Fruit fly (Drosophila melanogaster): ENCODE data around the gene bnk.
A peak's percentile ranks its signal among the peaks of the same experiment; 100 is the strongest.

The bnk gene

DNA sequence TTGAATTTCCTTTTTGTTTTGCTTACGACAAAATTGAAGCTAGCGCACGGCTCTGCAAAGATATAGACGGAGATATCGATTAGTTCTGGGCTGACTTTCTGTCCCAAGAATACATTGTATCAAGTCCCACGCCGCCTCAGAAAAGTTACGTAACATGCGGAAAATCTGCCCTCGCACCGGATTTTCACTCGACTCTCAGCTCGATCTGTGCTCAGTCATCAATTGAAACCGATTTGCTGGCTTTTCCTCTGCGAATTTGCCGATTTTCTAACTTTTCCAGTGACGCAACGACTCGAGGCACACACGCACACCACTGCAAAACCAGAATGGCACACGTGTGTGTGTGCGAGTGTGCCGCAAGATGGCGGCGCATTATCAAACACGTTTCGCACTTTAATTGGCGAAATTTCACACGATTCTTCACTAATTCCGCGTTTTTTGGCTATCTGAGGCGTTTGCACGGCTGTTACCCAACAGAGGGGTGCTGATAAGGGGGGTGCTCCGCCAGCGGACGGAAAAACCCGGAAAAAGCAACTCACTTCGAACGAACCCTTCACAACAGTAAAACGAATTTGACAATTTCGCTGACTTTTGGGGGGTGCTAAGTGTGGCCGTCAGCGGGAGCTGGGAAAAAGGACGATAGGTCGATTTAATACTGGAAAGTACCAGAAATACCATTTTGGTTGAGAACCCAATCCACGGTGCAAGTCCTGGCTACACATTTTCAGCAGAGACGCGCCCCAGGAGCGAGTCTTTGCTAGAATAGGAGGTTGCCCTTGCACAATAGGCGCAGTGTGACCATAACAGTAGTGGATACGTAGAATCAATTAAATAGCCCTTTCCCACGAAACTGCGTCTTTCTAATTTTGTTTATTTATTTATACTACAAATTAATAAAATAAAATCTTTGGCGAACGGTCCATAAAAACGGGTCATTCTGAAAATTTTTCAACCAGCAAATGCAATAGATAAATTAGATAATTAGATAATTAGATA lies 26.1 kb downstream of the bnk start, which contains the start of gene ATPsynC (continued):
- peak; percentile 91 for TF ChIP-seq YL-1 (GFP tag; optimal IDR thresholded peaks at IDR 0.05)
- TF ChIP-seq stc (GFP tag; IDR thresholded peaks at IDR 0.05), result no peak
- no peak for TF ChIP-seq CG3726 (GFP tag; IDR thresholded peaks at IDR 0.05)
- peak; percentile 64 for TF ChIP-seq kni (GFP tag; optimal IDR thresholded peaks at IDR 0.05)
- TF ChIP-seq row (GFP tag; IDR thresholded peaks at IDR 0.05), result no peak
- peak; percentile 63 for TF ChIP-seq ash1 (GFP tag; optimal IDR thresholded peaks at IDR 0.05)
- TF ChIP-seq Taf1 (GFP tag; IDR thresholded peaks at IDR 0.05), result no peak
- TF ChIP-seq Sox100B (GFP tag; optimal IDR thresholded peaks at IDR 0.05), result no peak
- TF ChIP-seq CG17802 (tag; optimal IDR thresholded peaks at IDR 0.05), result peak; percentile 78
- TF ChIP-seq Spps (tag; optimal IDR thresholded peaks at IDR 0.05), result no peak
- TF ChIP-seq Lim3 (GFP tag; IDR thresholded peaks at IDR 0.05), result no peak
- TF ChIP-seq al (GFP tag; IDR thresholded peaks at IDR 0.05), result no peak
- TF ChIP-seq nerfin-1 (tag; optimal IDR thresholded peaks at IDR 0.05), result peak; percentile 77
- no peak for TF ChIP-seq CG7271 (tag; optimal IDR thresholded peaks at IDR 0.05)
- peak; percentile 39 for TF ChIP-seq dm (GFP tag; optimal IDR thresholded peaks at IDR 0.05)
- TF ChIP-seq CG34376 (GFP tag; optimal IDR thresholded peaks at IDR 0.05), result peak; percentile 82
- TF ChIP-seq Stat92E (GFP tag; optimal IDR thresholded peaks at IDR 0.05), result peak in 2 of 3 experiments; percentile 75 to 81
- TF ChIP-seq B-H2 (GFP tag; optimal IDR thresholded peaks at IDR 0.05), result peak; percentile 45
- TF ChIP-seq CG15011 (GFP tag; optimal IDR thresholded peaks at IDR 0.05), result no peak
- TF ChIP-seq Camta (GFP tag; optimal IDR thresholded peaks at IDR 0.05), result no peak
- TF ChIP-seq CG4424 (GFP tag; optimal IDR thresholded peaks at IDR 0.05), result no peak
- peak; percentile 92 for TF ChIP-seq Hmr (GFP tag; optimal IDR thresholded peaks at IDR 0.05)
- peak; percentile 27 for TF ChIP-seq ems (GFP tag; optimal IDR thresholded peaks at IDR 0.05)
- peak; percentile 7 for TF ChIP-seq MTF-1 (GFP tag; optimal IDR thresholded peaks at IDR 0.05; ENCODE audit: borderline replicate concordance)
- no peak for TF ChIP-seq Dref (GFP tag; IDR thresholded peaks at IDR 0.05)
- TF ChIP-seq CG31224 (GFP tag; IDR thresholded peaks at IDR 0.05), result no peak
- no peak for TF ChIP-seq sc (optimal IDR thresholded peaks at IDR 0.05)
- TF ChIP-seq sc (GFP tag; optimal IDR thresholded peaks at IDR 0.05), result no peak
- TF ChIP-seq Fer1 (GFP tag; optimal IDR thresholded peaks at IDR 0.05), result peak; percentile 75
- no peak for TF ChIP-seq fd96Cb (tag; optimal IDR thresholded peaks at IDR 0.05)
- TF ChIP-seq Eip74EF (GFP tag; optimal IDR thresholded peaks at IDR 0.05), result peak in 1 of 2 experiments; percentile 86
- TF ChIP-seq CG3065 (GFP tag; optimal IDR thresholded peaks at IDR 0.05), result peak; percentile 19
- TF ChIP-seq tap (tag; optimal IDR thresholded peaks at IDR 0.05), result peak; percentile 11
- TF ChIP-seq CG12071 (GFP tag; optimal IDR thresholded peaks at IDR 0.05), result peak; percentile 57
- no peak for TF ChIP-seq shn (GFP tag; optimal IDR thresholded peaks at IDR 0.05)
- TF ChIP-seq CG16815 (GFP tag; optimal IDR thresholded peaks at IDR 0.05), result peak; percentile 15
- no peak for TF ChIP-seq Lpt (GFP tag; optimal IDR thresholded peaks at IDR 0.05)
- TF ChIP-seq CG4328 (GFP tag; optimal IDR thresholded peaks at IDR 0.05), result peak; percentile 55
- TF ChIP-seq Gsc (GFP tag; IDR thresholded peaks at IDR 0.05), result no peak
- no peak for TF ChIP-seq CG1647 (GFP tag; optimal IDR thresholded peaks at IDR 0.05)
- TF ChIP-seq cas (GFP tag; IDR thresholded peaks at IDR 0.05), result no peak
- peak; percentile 100 for TF ChIP-seq pzg (GFP tag; optimal IDR thresholded peaks at IDR 0.05)
- TF ChIP-seq CG17912 (GFP tag; optimal IDR thresholded peaks at IDR 0.05), result peak; percentile 22
- no peak for TF ChIP-seq da (GFP tag; optimal IDR thresholded peaks at IDR 0.05)
- peak; percentile 74 for TF ChIP-seq gro (GFP tag; optimal IDR thresholded peaks at IDR 0.05)
- TF ChIP-seq CG30403 (GFP tag; optimal IDR thresholded peaks at IDR 0.05), result no peak
- peak; percentile 94 for TF ChIP-seq Ets97D (GFP tag; optimal IDR thresholded peaks at IDR 0.05)
- TF ChIP-seq CG30020 (tag; optimal IDR thresholded peaks at IDR 0.05), result peak; percentile 91
- no peak for TF ChIP-seq ham (GFP tag; IDR thresholded peaks at IDR 0.05)
